Fruit fly (Drosophila melanogaster): ENCODE data around the gene CG31407.
A peak's percentile ranks its signal among the peaks of the same experiment; 100 is the strongest.

Gene CG31407

dm6 chr3R:10042664-10043372 lies 17.9 kb upstream of the CG31407 start, which contains the start of the genes Mical and CG3909 (continued):
- TF ChIP-seq tio (GFP tag; optimal IDR thresholded peaks at IDR 0.05) = peak; percentile 67
- TF ChIP-seq da (GFP tag; optimal IDR thresholded peaks at IDR 0.05) = no peak
- TF ChIP-seq Atf-2 (GFP tag; optimal IDR thresholded peaks at IDR 0.05) = peak; percentile 22
- TF ChIP-seq fd102C (GFP tag; optimal IDR thresholded peaks at IDR 0.05) = no peak
- peak; percentile 96 for TF ChIP-seq Vsx1 (GFP tag; optimal IDR thresholded peaks at IDR 0.05)
- TF ChIP-seq CG8089 (GFP tag; optimal IDR thresholded peaks at IDR 0.05) = no peak
- peak; percentile 88 for TF ChIP-seq Fer3 (tag; optimal IDR thresholded peaks at IDR 0.05)
- TF ChIP-seq CG15269 (tag; optimal IDR thresholded peaks at IDR 0.05) = peak; percentile 90
- peak; percentile 7 for TF ChIP-seq CG4854 (GFP tag; optimal IDR thresholded peaks at IDR 0.05)
- TF ChIP-seq CG12219 (GFP tag; optimal IDR thresholded peaks at IDR 0.05) = peak; percentile 35
- TF ChIP-seq CG8478 (optimal IDR thresholded peaks at IDR 0.05) = no peak
- peak; percentile 93 for TF ChIP-seq Ptx1 (GFP tag; IDR thresholded peaks at IDR 0.05)
- TF ChIP-seq CG3407 (GFP tag; optimal IDR thresholded peaks at IDR 0.05) = peak; percentile 52
- peak; percentile 80 for TF ChIP-seq sisA (GFP tag; IDR thresholded peaks at IDR 0.05)
- TF ChIP-seq Dp (GFP tag; optimal IDR thresholded peaks at IDR 0.05) = peak; percentile 34
- TF ChIP-seq gce (GFP tag; IDR thresholded peaks at IDR 0.05) = peak; percentile 80
- no peak for TF ChIP-seq CG6854 (GFP tag; optimal IDR thresholded peaks at IDR 0.05)
- TF ChIP-seq CG12659 (GFP tag; optimal IDR thresholded peaks at IDR 0.05) = peak; percentile 93
- peak; percentile 89 for TF ChIP-seq zfh1 (GFP tag; IDR thresholded peaks at IDR 0.05)
- TF ChIP-seq corto (GFP tag; optimal IDR thresholded peaks at IDR 0.05) = peak; percentile 47
- no peak for TF ChIP-seq CG7987 (GFP tag; optimal IDR thresholded peaks at IDR 0.05)
- peak; percentile 85 for TF ChIP-seq dmrt11E (tag; optimal IDR thresholded peaks at IDR 0.05)
- TF ChIP-seq CG15073 (GFP tag; optimal IDR thresholded peaks at IDR 0.05) = no peak
- no peak; the same call in 1 of the 2 replicates for TF ChIP-seq unc-4 (GFP tag; IDR thresholded peaks at IDR 0.05; ENCODE audit: partially characterized antibody)
- peak; percentile 46 for TF ChIP-seq Ravus (GFP tag; IDR thresholded peaks at IDR 0.05)
- peak; percentile 24 for TF ChIP-seq schlank (tag; optimal IDR thresholded peaks at IDR 0.05)
- TF ChIP-seq CG8359 (GFP tag; optimal IDR thresholded peaks at IDR 0.05; ENCODE audit: borderline replicate concordance) = peak; percentile 45
- TF ChIP-seq ssp (GFP tag; IDR thresholded peaks at IDR 0.05) = peak; percentile 83
- TF ChIP-seq Dbx (GFP tag; IDR thresholded peaks at IDR 0.05) = peak; percentile 93
- no peak for TF ChIP-seq bigmax (GFP tag; optimal IDR thresholded peaks at IDR 0.05)
- peak; percentile 83 for TF ChIP-seq Sox100B (GFP tag; optimal IDR thresholded peaks at IDR 0.05)
- TF ChIP-seq ERR (GFP tag; optimal IDR thresholded peaks at IDR 0.05) = no peak
- peak; percentile 9 for TF ChIP-seq Mad (GFP tag; optimal IDR thresholded peaks at IDR 0.05)
- peak; percentile 78 for TF ChIP-seq fd96Cb (tag; optimal IDR thresholded peaks at IDR 0.05)
- TF ChIP-seq CG10321 (GFP tag; IDR thresholded peaks at IDR 0.05) = peak; percentile 43; the same call in 1 of the 2 replicates
- no peak for TF ChIP-seq br (optimal IDR thresholded peaks at IDR 0.05)
- peak; percentile 22 for TF ChIP-seq CG33213 (GFP tag; optimal IDR thresholded peaks at IDR 0.05)
- TF ChIP-seq wek (GFP tag; optimal IDR thresholded peaks at IDR 0.05) = no peak
- TF ChIP-seq HLH3B (GFP tag; IDR thresholded peaks at IDR 0.05) = peak; percentile 92
- TF ChIP-seq seq (GFP tag; IDR thresholded peaks at IDR 0.05) = peak; percentile 83
- peak; percentile 78 for TF ChIP-seq CG18619 (GFP tag; optimal IDR thresholded peaks at IDR 0.05)
- TF ChIP-seq Nf-YA (GFP tag; IDR thresholded peaks at IDR 0.05) = peak; percentile 78
- no peak for TF ChIP-seq CG12769 (tag; optimal IDR thresholded peaks at IDR 0.05)
- TF ChIP-seq luna (GFP tag; optimal IDR thresholded peaks at IDR 0.05) = no peak
- TF ChIP-seq nmo (GFP tag; optimal IDR thresholded peaks at IDR 0.05) = peak; percentile 91
- TF ChIP-seq pum (GFP tag; optimal IDR thresholded peaks at IDR 0.05) = no peak
- TF ChIP-seq zen (tag; optimal IDR thresholded peaks at IDR 0.05) = peak; percentile 82
- peak; percentile 37 for TF ChIP-seq Ets97D (GFP tag; optimal IDR thresholded peaks at IDR 0.05)
- no peak for TF ChIP-seq CG7745 (tag; optimal IDR thresholded peaks at IDR 0.05)
- no peak for TF ChIP-seq CG1832 (GFP tag; optimal IDR thresholded peaks at IDR 0.05)

All from whole organism, embryonic.